Worm (Caenorhabditis elegans): Measurements from ENCODE around the gene snu-23.
A peak's percentile ranks its signal among the peaks of the same experiment; 100 is the strongest.

DNA sequence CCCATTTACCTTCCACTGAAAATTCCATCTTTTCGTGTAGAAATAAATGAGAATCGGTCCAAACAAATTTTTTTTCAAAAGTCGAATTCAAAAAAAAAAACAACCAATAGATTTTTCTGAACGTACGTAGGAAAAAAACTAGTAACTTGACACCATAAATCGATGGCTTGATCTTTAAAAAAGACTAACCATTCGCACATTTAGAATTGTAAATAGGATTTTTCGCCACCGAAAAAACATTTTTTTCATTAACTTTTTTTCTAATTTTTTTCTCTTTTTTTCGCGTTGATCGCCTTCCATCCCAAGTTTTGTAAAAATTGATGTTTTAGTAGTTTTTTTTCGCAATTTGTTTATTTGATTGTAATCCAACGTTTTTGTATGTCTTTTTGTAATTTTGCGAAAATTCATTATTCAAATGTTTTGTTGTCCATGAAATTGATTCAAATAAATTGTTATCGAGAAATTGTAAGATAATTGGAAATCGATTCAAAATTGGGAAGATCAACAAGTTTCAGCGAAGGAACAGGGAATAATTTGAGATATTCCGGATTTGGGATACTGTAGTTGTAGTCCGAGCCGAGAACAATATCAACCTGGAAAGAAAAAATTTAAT, 32.2 kb downstream of the snu-23 start:
- TF ChIP-seq him-1 (tag; optimal IDR thresholded peaks at IDR 0.05) (peak; percentile 16), W03F9.2 (tag; optimal IDR thresholded peaks at IDR 0.05) (no peak), dao-5 (tag; optimal IDR thresholded peaks at IDR 0.05) (no peak)
